Fruit fly (Drosophila melanogaster): Measurements from ENCODE around the gene CG32590.

The CG32590 gene

dm6 chrX:14850069-14850468, 11.2 kb upstream of the CG32590 start:
- no peak for TF ChIP-seq pan (optimal IDR thresholded peaks at IDR 0.05)
- no peak for TF ChIP-seq psq (optimal IDR thresholded peaks at IDR 0.05)
- no peak for TF ChIP-seq usp (GFP tag; optimal IDR thresholded peaks at IDR 0.05)
- TF ChIP-seq CG8478 (optimal IDR thresholded peaks at IDR 0.05): no peak
- no peak for TF ChIP-seq Dll (optimal IDR thresholded peaks at IDR 0.05)
- no peak for TF ChIP-seq EcR (GFP tag; optimal IDR thresholded peaks at IDR 0.05)

- no peak for TF ChIP-seq usp (GFP tag; optimal IDR thresholded peaks at IDR 0.05)
- no peak for TF ChIP-seq Dll (optimal IDR thresholded peaks at IDR 0.05)
- TF ChIP-seq psq (optimal IDR thresholded peaks at IDR 0.05): no peak
- TF ChIP-seq pan (optimal IDR thresholded peaks at IDR 0.05): no peak
- no peak for TF ChIP-seq CG8478 (optimal IDR thresholded peaks at IDR 0.05)
- TF ChIP-seq EcR (GFP tag; optimal IDR thresholded peaks at IDR 0.05): no peak
Observed at dm6 chrX:14848755-14849354, 9.9 kb upstream of the CG32590 start, which contains the start of gene CG9522. Gene CG9522 (minus strand): TSS chrX:14848808.

- TF ChIP-seq EcR (GFP tag; optimal IDR thresholded peaks at IDR 0.05) (peak in 1 of 2 experiments; percentile 65), Dll (optimal IDR thresholded peaks at IDR 0.05) (no peak)
Observed at dm6 chrX:14846116-14846614, 7.3 kb upstream of the CG32590 start.

- TF ChIP-seq pan (optimal IDR thresholded peaks at IDR 0.05): no peak
- TF ChIP-seq Dll (optimal IDR thresholded peaks at IDR 0.05): no peak
- TF ChIP-seq usp (GFP tag; optimal IDR thresholded peaks at IDR 0.05): no peak
- no peak for TF ChIP-seq EcR (GFP tag; optimal IDR thresholded peaks at IDR 0.05)
- TF ChIP-seq psq (optimal IDR thresholded peaks at IDR 0.05): no peak
- TF ChIP-seq CG8478 (optimal IDR thresholded peaks at IDR 0.05): no peak
Observed at dm6 chrX:14844657-14845056, 5.8 kb upstream of the CG32590 start, which contains the start of gene CG12539. Gene CG12539 (minus strand): TSS chrX:14844757.

- TF ChIP-seq CG8478 (optimal IDR thresholded peaks at IDR 0.05): no peak
- TF ChIP-seq pan (optimal IDR thresholded peaks at IDR 0.05): no peak
- TF ChIP-seq EcR (GFP tag; optimal IDR thresholded peaks at IDR 0.05): no peak
- no peak for TF ChIP-seq usp (GFP tag; optimal IDR thresholded peaks at IDR 0.05)
- TF ChIP-seq Dll (optimal IDR thresholded peaks at IDR 0.05): no peak
- no peak for TF ChIP-seq psq (optimal IDR thresholded peaks at IDR 0.05)
Observed at dm6 chrX:14841893-14842505, 3.1 kb upstream of the CG32590 start.

- no peak for TF ChIP-seq psq (optimal IDR thresholded peaks at IDR 0.05)
- TF ChIP-seq usp (GFP tag; optimal IDR thresholded peaks at IDR 0.05): no peak
- TF ChIP-seq pan (optimal IDR thresholded peaks at IDR 0.05): no peak
- TF ChIP-seq Dll (optimal IDR thresholded peaks at IDR 0.05): no peak
- no peak for TF ChIP-seq CG8478 (optimal IDR thresholded peaks at IDR 0.05)
- TF ChIP-seq EcR (GFP tag; optimal IDR thresholded peaks at IDR 0.05): no peak
Observed at dm6 chrX:14840417-14840872, 1.5 kb upstream of the CG32590 start.

- TF ChIP-seq pan (optimal IDR thresholded peaks at IDR 0.05): no peak
Observed at dm6 chrX:14839739-14840347, 937 bp upstream of the CG32590 start.

- no peak for TF ChIP-seq psq (optimal IDR thresholded peaks at IDR 0.05)
- no peak for TF ChIP-seq pan (optimal IDR thresholded peaks at IDR 0.05)
- no peak for TF ChIP-seq usp (GFP tag; optimal IDR thresholded peaks at IDR 0.05)
- TF ChIP-seq CG8478 (optimal IDR thresholded peaks at IDR 0.05): no peak
- no peak for TF ChIP-seq Dll (optimal IDR thresholded peaks at IDR 0.05)
- TF ChIP-seq EcR (GFP tag; optimal IDR thresholded peaks at IDR 0.05): no peak
Observed at dm6 chrX:14837983-14838382, 923 bp downstream of the CG32590 start, which contains the start of gene Grx5. Gene Grx5 (minus strand): TSS chrX:14838198.

dm6 chrX:14836425-14836824, 2.5 kb downstream of the CG32590 start, which contains the start of gene CG14410:
Gene CG14410 (plus strand): TSS chrX:14836725.
- no peak for TF ChIP-seq pan (optimal IDR thresholded peaks at IDR 0.05)
- no peak for TF ChIP-seq Dll (optimal IDR thresholded peaks at IDR 0.05)
- no peak for TF ChIP-seq psq (optimal IDR thresholded peaks at IDR 0.05)
- no peak for TF ChIP-seq CG8478 (optimal IDR thresholded peaks at IDR 0.05)
- TF ChIP-seq usp (GFP tag; optimal IDR thresholded peaks at IDR 0.05): no peak
- no peak for TF ChIP-seq EcR (GFP tag; optimal IDR thresholded peaks at IDR 0.05)

- no peak for TF ChIP-seq psq (optimal IDR thresholded peaks at IDR 0.05)
- no peak for TF ChIP-seq EcR (GFP tag; optimal IDR thresholded peaks at IDR 0.05)
- TF ChIP-seq CG8478 (optimal IDR thresholded peaks at IDR 0.05): no peak
- no peak for TF ChIP-seq Dll (optimal IDR thresholded peaks at IDR 0.05)
- TF ChIP-seq usp (GFP tag; optimal IDR thresholded peaks at IDR 0.05): no peak
Observed at dm6 chrX:14832562-14833303, 6.2 kb downstream of the CG32590 start, which contains the start of gene CG14411. Gene CG14411 (plus strand): TSS chrX:14832647.

- TF ChIP-seq CG8478 (optimal IDR thresholded peaks at IDR 0.05) (no peak), usp (GFP tag; optimal IDR thresholded peaks at IDR 0.05) (no peak), pan (optimal IDR thresholded peaks at IDR 0.05) (no peak), EcR (GFP tag; optimal IDR thresholded peaks at IDR 0.05) (no peak), Dll (optimal IDR thresholded peaks at IDR 0.05) (no peak), psq (optimal IDR thresholded peaks at IDR 0.05) (no peak)
Observed at dm6 chrX:14831713-14832561, 7.0 kb downstream of the CG32590 start, which contains the start of gene CG14408. Gene CG14408 (minus strand): TSS chrX:14832033.

Data from whole organism.